Fruit fly (Drosophila melanogaster) whole organism, embryonic: ENCODE data around the gene Rfx.

Source experiments
- Atf-2 ChIP-seq: fragments of 200-800 bp; sonication (Bioruptor generic); optimal IDR thresholded peaks from 2 replicates; lab custom pipeline; 2016; ENCODE audit warnings: missing biosample characterization, missing genetic modification characterization
- Bgb ChIP-seq: fragments of 200-800 bp; sonication (Bioruptor generic); IDR thresholded peaks from 2 replicates; pipeline ENCODE4 v1.3.6; 2022; ENCODE audit warnings: missing biosample characterization, missing genetic modification characterization; ENCODE audit not compliant: partially characterized antibody
- Blimp-1 ChIP-seq: fragments of 200-800 bp; sonication (Bioruptor generic); optimal IDR thresholded peaks from 3 replicates; lab custom pipeline; 2018; ENCODE audit warnings: missing biosample characterization, missing genetic modification characterization, mild to moderate bottlenecking, moderate library complexity, missing genetic modification reagents
- Bteb2 ChIP-seq: fragments of 200-800 bp; sonication (Bioruptor generic); optimal IDR thresholded peaks from 2 replicates; lab custom pipeline; 2016; ENCODE audit warnings: missing biosample characterization, missing genetic modification characterization
- CG10147 ChIP-seq: fragments of 200-800 bp; sonication (Bioruptor generic); optimal IDR thresholded peaks from 2 replicates; lab custom pipeline; 2019; ENCODE audit warnings: missing biosample characterization, mild to moderate bottlenecking, missing genetic modification characterization, moderate library complexity
- CG12769 ChIP-seq: fragments of 200-800 bp; sonication (Bioruptor generic); optimal IDR thresholded peaks from 2 replicates; lab custom pipeline; 2019; ENCODE audit warnings: missing biosample characterization, mild to moderate bottlenecking, missing genetic modification characterization, moderate library complexity
- CG13424 ChIP-seq: fragments of 200-800 bp; sonication (Bioruptor generic); optimal IDR thresholded peaks from 2 replicates; lab custom pipeline; 2019; ENCODE audit warnings: missing biosample characterization, mild to moderate bottlenecking, missing genetic modification characterization, moderate library complexity
- CG14710 ChIP-seq: fragments of 200-800 bp; sonication (Bioruptor generic); optimal IDR thresholded peaks from 3 replicates; lab custom pipeline; 2019; ENCODE audit warnings: missing biosample characterization, mild to moderate bottlenecking, missing genetic modification characterization, moderate library complexity
- CG14965 ChIP-seq: fragments of 200-800 bp; sonication (Bioruptor generic); optimal IDR thresholded peaks from 2 replicates; lab custom pipeline; 2016; ENCODE audit warnings: missing biosample characterization, missing genetic modification characterization, borderline replicate concordance
- CG15514 ChIP-seq: fragments of 200-800 bp; sonication (Bioruptor generic); optimal IDR thresholded peaks from 3 replicates; lab custom pipeline; 2017; ENCODE audit warnings: missing biosample characterization, missing genetic modification characterization, mild to moderate bottlenecking, moderate library complexity, missing genetic modification reagents
- CG15601 ChIP-seq: fragments of 200-800 bp; sonication (Bioruptor generic); optimal IDR thresholded peaks from 3 replicates; lab custom pipeline; 2019; ENCODE audit warnings: missing biosample characterization, mild to moderate bottlenecking, missing genetic modification characterization, moderate library complexity
- CG16779 ChIP-seq: fragments of 200-800 bp; sonication (Bioruptor generic); IDR thresholded peaks from 2 replicates; pipeline ENCODE4 v1.3.6; 2022; ENCODE audit warnings: missing biosample characterization, missing genetic modification characterization
- CG17186 ChIP-seq: fragments of 200-800 bp; sonication (Bioruptor generic); optimal IDR thresholded peaks from 3 replicates; lab custom pipeline; 2017; ENCODE audit warnings: missing biosample characterization, missing genetic modification reagents, missing genetic modification characterization
- CG1792 ChIP-seq: fragments of 200-800 bp; sonication (Bioruptor generic); optimal IDR thresholded peaks from 2 replicates; lab custom pipeline; 2016; ENCODE audit warnings: missing biosample characterization, missing genetic modification characterization
- CG18011 ChIP-seq: fragments of 200-800 bp; sonication (Bioruptor generic); optimal IDR thresholded peaks from 2 replicates; lab custom pipeline; 2017; ENCODE audit warnings: missing biosample characterization, missing genetic modification characterization, mild to moderate bottlenecking, moderate library complexity, missing genotype
- CG3726 ChIP-seq: fragments of 200-800 bp; sonication (Bioruptor generic); IDR thresholded peaks from 3 replicates; pipeline ENCODE4, ENCODE4 v1.3.6; 2022; ENCODE audit warnings: missing biosample characterization, missing genetic modification characterization
- CG3838 ChIP-seq: fragments of 200-800 bp; sonication (Bioruptor generic); optimal IDR thresholded peaks from 3 replicates; lab custom pipeline; 2016; ENCODE audit warnings: missing biosample characterization, missing genetic modification characterization
- CG4328 ChIP-seq: fragments of 200-800 bp; sonication (Bioruptor generic); optimal IDR thresholded peaks from 3 replicates; lab custom pipeline; 2017; ENCODE audit warnings: missing biosample characterization, missing genetic modification reagents, missing genetic modification characterization
- CG43689 ChIP-seq: fragments of 200-800 bp; sonication (Bioruptor generic); IDR thresholded peaks from 2 replicates; pipeline ENCODE4 v1.3.6; 2022; ENCODE audit warnings: missing biosample characterization, missing genetic modification characterization
- CG4617 ChIP-seq: fragments of 200-800 bp; sonication (Bioruptor generic); optimal IDR thresholded peaks from 3 replicates; lab custom pipeline; 2016; ENCODE audit warnings: missing biosample characterization, missing genetic modification characterization, borderline replicate concordance
- CG7556 ChIP-seq: fragments of 200-800 bp; sonication (Bioruptor generic); optimal IDR thresholded peaks from 2 replicates; lab custom pipeline; 2017; ENCODE audit warnings: missing biosample characterization, mild to moderate bottlenecking, missing genetic modification characterization
- CG7928 ChIP-seq: fragments of 200-800 bp; sonication (Bioruptor generic); optimal IDR thresholded peaks from 2 replicates; lab custom pipeline; 2017; ENCODE audit warnings: missing biosample characterization, mild to moderate bottlenecking, missing genetic modification characterization
- Elba2 ChIP-seq: fragments of 200-800 bp; sonication (Bioruptor generic); optimal IDR thresholded peaks from 3 replicates; lab custom pipeline; 2016; ENCODE audit warnings: missing biosample characterization, missing genetic modification characterization
- HLHmδ ChIP-seq: fragments of 200-800 bp; sonication (Bioruptor generic); optimal IDR thresholded peaks from 2 replicates; lab custom pipeline; 2018; ENCODE audit warnings: missing biosample characterization, mild to moderate bottlenecking, missing genetic modification characterization, moderate library complexity
- Kr ChIP-seq: fragments of 200-800 bp; sonication (Bioruptor generic); optimal IDR thresholded peaks from 2 replicates; lab custom pipeline; 2017; ENCODE audit warnings: missing biosample characterization, mild to moderate bottlenecking, missing genetic modification characterization
- Mad ChIP-seq: fragments of 200-800 bp; sonication (Bioruptor generic); optimal IDR thresholded peaks from 2 replicates; lab custom pipeline; 2016; ENCODE audit warnings: missing biosample characterization, missing genetic modification characterization
- Myb ChIP-seq: fragments of 200-800 bp; sonication (Bioruptor generic); optimal IDR thresholded peaks from 2 replicates; lab custom pipeline; 2016; ENCODE audit warnings: missing biosample characterization, missing genetic modification characterization
- Oli ChIP-seq: fragments of 200-800 bp; sonication (Bioruptor generic); optimal IDR thresholded peaks from 2 replicates; lab custom pipeline; 2018; ENCODE audit warnings: missing biosample characterization, mild to moderate bottlenecking, missing genetic modification characterization, moderate library complexity
- Stat92E ChIP-seq, 3 experiments: fragments of >200 bp in 2 of 3; fragments of 200-800 bp in 1 of 3; sonication (Bioruptor generic) in 1 of 3; optimal IDR thresholded peaks; 2 replicates each; lab custom pipeline; 2017 to 2019; ENCODE audit warnings: missing biosample characterization in 3 of 3, missing genetic modification characterization in 3 of 3, mild to moderate bottlenecking in 1 of 3, moderate library complexity in 1 of 3
- ato ChIP-seq: fragments of 200-800 bp; sonication (Bioruptor generic); IDR thresholded peaks from 2 replicates; pipeline ENCODE4 v1.3.6; 2022; ENCODE audit warnings: missing biosample characterization, missing genetic modification characterization; ENCODE audit not compliant: partially characterized antibody
- bab2 ChIP-seq: fragments of 200-800 bp; sonication (Bioruptor generic); optimal IDR thresholded peaks from 2 replicates; lab custom pipeline; 2016; ENCODE audit warnings: missing biosample characterization, missing genetic modification characterization
- chn ChIP-seq: fragments of 200-800 bp; sonication (Bioruptor generic); optimal IDR thresholded peaks from 2 replicates; lab custom pipeline; 2016; ENCODE audit warnings: missing biosample characterization, missing genetic modification characterization
- dimm ChIP-seq: fragments of 200-800 bp; sonication (Bioruptor generic); IDR thresholded peaks from 2 replicates; pipeline ENCODE4 v1.3.6; 2022; ENCODE audit warnings: missing biosample characterization, missing genetic modification characterization
- ems ChIP-seq: fragments of 200-800 bp; sonication (Bioruptor generic); optimal IDR thresholded peaks from 3 replicates; lab custom pipeline; 2016; ENCODE audit warnings: missing biosample characterization, missing genetic modification characterization
- gsb-n ChIP-seq: fragments of 200-800 bp; sonication (Bioruptor generic); optimal IDR thresholded peaks from 3 replicates; lab custom pipeline; 2018; ENCODE audit warnings: missing biosample characterization, mild to moderate bottlenecking, missing genetic modification characterization
- hth ChIP-seq: fragments of >200 bp; optimal IDR thresholded peaks from 2 replicates; lab custom pipeline; 2017; ENCODE audit warnings: inconsistent platforms
- klu ChIP-seq: fragments of 200-800 bp; sonication (Bioruptor generic); IDR thresholded peaks from 2 replicates; pipeline ENCODE4 v1.3.6; 2022; ENCODE audit warnings: missing biosample characterization, missing genetic modification characterization
- kni ChIP-seq: fragments of 200-800 bp; sonication (Bioruptor generic); optimal IDR thresholded peaks from 3 replicates; lab custom pipeline; 2017; ENCODE audit warnings: mild to moderate bottlenecking, missing biosample characterization, missing genetic modification reagents, missing genetic modification characterization
- lab ChIP-seq: fragments of 200-800 bp; sonication (Bioruptor generic); optimal IDR thresholded peaks from 3 replicates; lab custom pipeline; 2017; ENCODE audit warnings: missing biosample characterization, missing genetic modification characterization, mild to moderate bottlenecking, moderate library complexity, missing genetic modification reagents
- nerfin-2 ChIP-seq: fragments of 200-800 bp; sonication (Bioruptor generic); IDR thresholded peaks from 2 replicates; pipeline ENCODE4 v1.3.6; 2022; ENCODE audit warnings: missing biosample characterization, missing genetic modification characterization; ENCODE audit not compliant: partially characterized antibody
- pita ChIP-seq: fragments of 200-800 bp; sonication (Bioruptor generic); optimal IDR thresholded peaks from 2 replicates; lab custom pipeline; 2017; ENCODE audit warnings: missing biosample characterization, mild to moderate bottlenecking, missing genetic modification characterization
- ro ChIP-seq: fragments of 200-800 bp; sonication (Bioruptor generic); IDR thresholded peaks from 2 replicates; pipeline ENCODE4 v1.3.6; 2022; ENCODE audit warnings: missing biosample characterization, missing genetic modification characterization
- run ChIP-seq: fragments of 200-800 bp; sonication (Bioruptor generic); optimal IDR thresholded peaks from 3 replicates; lab custom pipeline; 2018; ENCODE audit warnings: missing biosample characterization, mild to moderate bottlenecking, missing genetic modification characterization
- sd ChIP-seq: fragments of 200-800 bp; sonication (Bioruptor generic); optimal IDR thresholded peaks from 3 replicates; lab custom pipeline; 2018; ENCODE audit warnings: missing biosample characterization, mild to moderate bottlenecking, missing genetic modification characterization, moderate library complexity
- stwl ChIP-seq: fragments of 200-800 bp; sonication (Bioruptor generic); optimal IDR thresholded peaks from 3 replicates; lab custom pipeline; 2018; ENCODE audit warnings: missing biosample characterization, mild to moderate bottlenecking, missing genetic modification characterization, moderate library complexity
- tap ChIP-seq: fragments of 200-800 bp; optimal IDR thresholded peaks from 3 replicates; lab custom pipeline; 2019; ENCODE audit warnings: missing biosample characterization, mild to moderate bottlenecking, missing genetic modification characterization, moderate library complexity
- trh ChIP-seq: fragments of 200-800 bp; sonication (Bioruptor generic); optimal IDR thresholded peaks from 2 replicates; lab custom pipeline; 2016; ENCODE audit warnings: missing biosample characterization, missing genetic modification characterization
- unpg ChIP-seq: fragments of 200-800 bp; sonication (Bioruptor generic); optimal IDR thresholded peaks from 3 replicates; lab custom pipeline; 2018; ENCODE audit warnings: missing biosample characterization, mild to moderate bottlenecking, missing genetic modification characterization, moderate library complexity

Rfx gene

DNA sequence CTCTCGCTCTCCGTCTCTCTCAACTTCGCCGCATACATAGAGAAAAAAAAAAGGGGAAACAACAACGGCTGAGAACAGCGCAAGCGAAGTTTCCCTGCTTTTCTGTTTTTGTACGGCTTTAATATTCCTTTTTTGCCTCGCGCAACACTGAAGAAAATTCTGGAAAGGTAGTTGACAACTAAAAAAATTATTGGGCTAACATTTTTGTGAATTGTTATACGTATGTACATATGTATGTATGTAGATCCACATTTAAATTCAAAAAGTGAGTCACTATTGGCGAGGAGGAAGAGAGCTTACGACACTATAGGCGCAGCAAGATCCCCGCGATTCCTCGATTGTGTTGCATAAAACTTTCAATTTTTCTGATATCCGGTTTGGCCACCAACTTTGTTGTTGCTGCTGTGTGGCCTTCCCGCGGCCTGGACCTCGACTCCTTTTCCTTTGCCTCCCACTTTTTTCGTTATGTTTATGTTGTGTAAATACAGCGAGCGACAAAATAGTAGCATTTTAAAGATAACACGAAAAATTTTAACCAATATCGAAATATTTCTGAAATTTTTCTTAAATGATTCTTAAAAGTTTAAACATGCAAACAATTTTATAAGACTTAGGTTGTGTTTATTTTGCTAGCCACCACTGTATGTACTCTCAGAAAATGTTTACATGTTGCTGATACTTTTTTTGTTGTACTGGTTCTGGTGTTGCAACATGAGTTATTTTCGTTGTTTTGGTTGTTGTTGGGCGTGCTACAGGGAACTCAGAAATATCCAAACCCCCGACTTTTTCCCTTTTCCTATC is 21.1 kb downstream of the Rfx start:
- peak; percentile 77 for TF ChIP-seq ems (GFP tag; lab: Kevin White, UChicago)
- TF ChIP-seq Oli (tag; lab: Kevin White, UChicago), result peak; percentile 80
- peak; percentile 83 for TF ChIP-seq tap
- peak; percentile 77 for TF ChIP-seq Atf-2 (GFP tag; lab: Kevin White, UChicago)
- TF ChIP-seq CG3838 (GFP tag; lab: Kevin White, UChicago), result peak; percentile 79
- TF ChIP-seq Mad (GFP tag; lab: Kevin White, UChicago), result peak; percentile 20
- peak; percentile 94 for TF ChIP-seq CG7556
- no peak for TF ChIP-seq hth
- TF ChIP-seq CG14965 (GFP tag; lab: Kevin White, UChicago), result peak; percentile 49
- peak; percentile 43 for TF ChIP-seq CG15514 (GFP tag; lab: Kevin White, UChicago)
- peak; percentile 84 for TF ChIP-seq CG14710 (tag; lab: Kevin White, UChicago)
- TF ChIP-seq CG15601 (tag; lab: Kevin White, UChicago), result peak; percentile 72
- peak; percentile 83 for TF ChIP-seq CG13424 (tag; lab: Kevin White, UChicago)
- TF ChIP-seq dimm, result no peak
- TF ChIP-seq Myb (GFP tag; lab: Kevin White, UChicago), result peak; percentile 55
- TF ChIP-seq CG4328 (GFP tag; lab: Kevin White, UChicago), result peak; percentile 60
- TF ChIP-seq kni (GFP tag; lab: Kevin White, UChicago), result no peak
- no peak for TF ChIP-seq HLHmδ (GFP tag; lab: Kevin White, UChicago)
- no peak for TF ChIP-seq Kr (GFP tag; lab: Kevin White, UChicago)
- TF ChIP-seq run (tag; lab: Kevin White, UChicago), result peak; percentile 67
- TF ChIP-seq trh (GFP tag; lab: Kevin White, UChicago), result peak; percentile 43
- TF ChIP-seq Elba2 (GFP tag; lab: Kevin White, UChicago), result no peak
- no peak for TF ChIP-seq Bgb (GFP tag; lab: Robert Waterston, UW)
- no peak for TF ChIP-seq ato
- no peak for TF ChIP-seq CG43689 (GFP tag; lab: Robert Waterston, UW)
- peak; percentile 77 for TF ChIP-seq bab2 (GFP tag; lab: Kevin White, UChicago)
- TF ChIP-seq CG1792 (GFP tag; lab: Kevin White, UChicago), result peak; percentile 58
- TF ChIP-seq lab, result peak; percentile 88
- no peak for TF ChIP-seq nerfin-2 (GFP tag; lab: Robert Waterston, UW)
- TF ChIP-seq Bteb2 (GFP tag; lab: Kevin White, UChicago), result peak; percentile 62
- TF ChIP-seq ro (GFP tag; lab: Robert Waterston, UW), result no peak
- TF ChIP-seq pita, result no peak
- TF ChIP-seq stwl (tag; lab: Kevin White, UChicago), result no peak
- TF ChIP-seq CG4617 (GFP tag; lab: Kevin White, UChicago), result peak; percentile 56
- TF ChIP-seq Blimp-1, result peak; percentile 77
- no peak for TF ChIP-seq CG12769 (tag; lab: Kevin White, UChicago)
- TF ChIP-seq CG10147, result peak; percentile 67
- no peak for TF ChIP-seq klu (GFP tag; lab: Robert Waterston, UW)
- no peak for TF ChIP-seq CG17186 (GFP tag; lab: Kevin White, UChicago)
- no peak for TF ChIP-seq CG16779 (GFP tag; lab: Robert Waterston, UW)
- peak; percentile 35 for TF ChIP-seq sd (tag; lab: Kevin White, UChicago)
- peak; percentile 66 for TF ChIP-seq chn
- TF ChIP-seq unpg, result peak; percentile 86
- no peak for TF ChIP-seq Stat92E (GFP tag; optimal IDR thresholded peaks at IDR 0.05; lab: Kevin White, UChicago)
- peak; percentile 46 for TF ChIP-seq CG18011 (GFP tag; lab: Kevin White, UChicago)
- TF ChIP-seq gsb-n (tag; lab: Kevin White, UChicago), result peak; percentile 87
- TF ChIP-seq CG3726 (GFP tag; lab: Robert Waterston, UW), result no peak
- TF ChIP-seq CG7928, result peak; percentile 40
